Worm (Caenorhabditis elegans) whole organism, L4/young adult: ENCODE measurements around the gene F55H2.5.
A peak's percentile ranks its signal among the peaks of the same experiment; 100 is the strongest.

Experiments
- W03F9.2 ChIP-seq: fragments of 150-350 bp; optimal IDR thresholded peaks from 2 replicates; lab custom pipeline; 2014; ENCODE audit warnings: missing biosample characterization, missing genetic modification characterization
- dao-5 ChIP-seq: sonication (generic microtip); optimal IDR thresholded peaks from 2 replicates; lab custom pipeline; 2016; ENCODE audit warnings: missing genotype, missing genetic modification characterization, moderate library complexity, missing compliant biosample characterization
- him-1 ChIP-seq: sonication (generic microtip); optimal IDR thresholded peaks from 2 replicates; lab custom pipeline; 2016; ENCODE audit warnings: missing genotype, missing genetic modification reagents, missing genetic modification characterization, missing compliant biosample characterization

DNA sequence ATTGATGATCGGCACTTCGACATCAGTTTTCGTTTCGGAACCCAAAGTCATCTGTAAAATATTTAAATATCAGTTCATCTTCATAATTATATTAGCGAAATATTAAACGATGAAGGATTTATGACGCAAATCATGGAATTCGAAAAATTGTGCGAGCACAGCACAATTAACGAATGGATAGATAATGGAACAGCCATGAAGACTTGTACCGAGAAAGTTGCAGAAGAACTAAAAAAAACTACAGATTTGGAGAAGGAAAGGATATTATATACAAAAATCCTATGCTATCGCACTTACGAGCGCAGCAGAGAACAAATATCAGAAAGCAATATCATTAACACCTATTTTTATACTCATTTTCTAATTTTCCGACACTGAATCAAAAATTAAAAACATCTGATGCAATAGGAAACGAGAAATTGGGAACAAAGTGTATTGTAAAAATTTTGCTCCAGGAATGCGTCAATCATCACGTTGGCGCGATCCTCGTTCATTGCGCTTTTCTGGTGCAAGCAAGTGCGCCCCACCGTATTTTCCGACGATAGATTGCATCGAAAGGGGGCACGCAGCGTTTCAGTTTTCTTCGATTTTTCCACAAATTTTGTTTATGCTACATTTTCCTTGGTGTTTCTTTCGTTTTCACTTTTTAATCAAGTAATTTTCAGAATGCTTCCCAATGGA lies 10.3 kb downstream of the F55H2.5 start, which contains the start of the genes clu-1 and prp-40:
- TF ChIP-seq him-1 (no peak), dao-5 (tag; lab: Kevin White, UChicago) (no peak), W03F9.2 (tag; lab: Kevin White, UChicago) (peak; percentile 95)
